Fruit fly (Drosophila melanogaster): ENCODE results near the gene CG31668.
A peak's percentile ranks its signal among the peaks of the same experiment; 100 is the strongest.

Gene CG31668

DNA sequence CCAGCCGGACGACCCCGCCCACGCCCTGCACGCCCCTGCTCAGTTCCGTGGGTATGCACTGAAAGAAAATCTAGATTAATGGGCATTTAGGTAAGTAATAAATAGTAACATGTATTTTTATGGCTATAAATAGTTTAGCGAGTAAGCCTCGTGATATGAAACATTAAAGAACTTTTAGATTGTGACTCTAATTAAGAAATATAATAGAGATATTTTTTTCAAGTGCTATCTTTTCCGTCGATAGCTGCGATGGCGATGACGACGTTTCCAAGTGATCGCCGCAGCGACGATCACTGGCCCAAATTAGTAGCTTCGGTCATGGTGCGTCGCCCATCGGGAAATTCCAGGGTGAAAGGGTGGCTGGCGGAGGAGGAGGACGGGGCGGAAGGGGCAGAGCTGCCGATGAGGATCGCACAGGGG lies 25.8 kb downstream of the CG31668 start:
- TF ChIP-seq CG7045 (GFP tag; optimal IDR thresholded peaks at IDR 0.05), result peak; percentile 25
- TF ChIP-seq CG1620 (GFP tag; optimal IDR thresholded peaks at IDR 0.05), result no peak
- no peak for TF ChIP-seq CG11617 (GFP tag; optimal IDR thresholded peaks at IDR 0.05)
- TF ChIP-seq bab1 (GFP tag; optimal IDR thresholded peaks at IDR 0.05), result no peak
- peak; percentile 2 for TF ChIP-seq tj (GFP tag; optimal IDR thresholded peaks at IDR 0.05)
- TF ChIP-seq pad (GFP tag; optimal IDR thresholded peaks at IDR 0.05), result no peak
- TF ChIP-seq CG5204 (GFP tag; optimal IDR thresholded peaks at IDR 0.05), result no peak
- peak; percentile 14 for TF ChIP-seq toe (GFP tag; optimal IDR thresholded peaks at IDR 0.05)
- TF ChIP-seq Clk (GFP tag; optimal IDR thresholded peaks at IDR 0.05), result no peak
- no peak for TF ChIP-seq Crg-1 (GFP tag; optimal IDR thresholded peaks at IDR 0.05)
- TF ChIP-seq Mnt (GFP tag; optimal IDR thresholded peaks at IDR 0.05), result no peak
- TF ChIP-seq cnc (optimal IDR thresholded peaks at IDR 0.05), result no peak
- peak; percentile 14 for TF ChIP-seq CG33017 (tag; optimal IDR thresholded peaks at IDR 0.05)
- TF ChIP-seq Hr96 (GFP tag; optimal IDR thresholded peaks at IDR 0.05), result peak; percentile 10
- TF ChIP-seq CG14711 (tag; optimal IDR thresholded peaks at IDR 0.05), result peak; percentile 33
- peak; percentile 41 for TF ChIP-seq CG7101 (tag; optimal IDR thresholded peaks at IDR 0.05)

- peak; percentile 2 for TF ChIP-seq cic (GFP tag; optimal IDR thresholded peaks at IDR 0.05)
- TF ChIP-seq tj (GFP tag; optimal IDR thresholded peaks at IDR 0.05), result no peak
- no peak for TF ChIP-seq CG1620 (GFP tag; optimal IDR thresholded peaks at IDR 0.05)
- no peak for TF ChIP-seq CG12768 (GFP tag; optimal IDR thresholded peaks at IDR 0.05)
- TF ChIP-seq CG33017 (tag; optimal IDR thresholded peaks at IDR 0.05), result no peak
- no peak for TF ChIP-seq kay (GFP tag; ENCODE audit: borderline replicate concordance)
- TF ChIP-seq Clk (GFP tag; optimal IDR thresholded peaks at IDR 0.05), result no peak
These were observed 26.6 kb downstream of the CG31668 start for dm6 chr2L:2179366-2179765.

DNA sequence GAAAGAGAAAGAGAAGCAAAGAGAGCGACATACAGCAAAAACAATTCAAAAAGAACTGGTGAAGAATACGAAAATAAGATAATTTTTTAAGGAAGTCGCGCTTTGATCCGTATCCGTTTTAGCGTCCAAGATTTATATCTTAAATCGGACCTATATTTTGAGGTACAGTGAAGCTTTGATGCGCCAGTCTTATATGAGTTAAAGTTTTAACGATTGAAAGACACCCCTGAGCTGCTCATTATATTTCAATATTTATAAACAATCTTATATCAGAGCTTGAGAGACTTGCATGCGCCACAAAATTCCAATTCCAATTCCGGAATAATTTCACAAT lies 27.2 kb downstream of the CG31668 start:
- TF ChIP-seq CG7045 (GFP tag; optimal IDR thresholded peaks at IDR 0.05), result no peak
- no peak for TF ChIP-seq ovo (GFP tag; optimal IDR thresholded peaks at IDR 0.05)
- no peak for TF ChIP-seq CG12768 (GFP tag; optimal IDR thresholded peaks at IDR 0.05)
- no peak for TF ChIP-seq cic (GFP tag; optimal IDR thresholded peaks at IDR 0.05)
- TF ChIP-seq CG14711 (tag; optimal IDR thresholded peaks at IDR 0.05), result no peak
- TF ChIP-seq CG5204 (GFP tag; optimal IDR thresholded peaks at IDR 0.05), result no peak
- TF ChIP-seq Crg-1 (GFP tag; optimal IDR thresholded peaks at IDR 0.05), result no peak
- TF ChIP-seq CG1620 (GFP tag; optimal IDR thresholded peaks at IDR 0.05), result no peak

DNA sequence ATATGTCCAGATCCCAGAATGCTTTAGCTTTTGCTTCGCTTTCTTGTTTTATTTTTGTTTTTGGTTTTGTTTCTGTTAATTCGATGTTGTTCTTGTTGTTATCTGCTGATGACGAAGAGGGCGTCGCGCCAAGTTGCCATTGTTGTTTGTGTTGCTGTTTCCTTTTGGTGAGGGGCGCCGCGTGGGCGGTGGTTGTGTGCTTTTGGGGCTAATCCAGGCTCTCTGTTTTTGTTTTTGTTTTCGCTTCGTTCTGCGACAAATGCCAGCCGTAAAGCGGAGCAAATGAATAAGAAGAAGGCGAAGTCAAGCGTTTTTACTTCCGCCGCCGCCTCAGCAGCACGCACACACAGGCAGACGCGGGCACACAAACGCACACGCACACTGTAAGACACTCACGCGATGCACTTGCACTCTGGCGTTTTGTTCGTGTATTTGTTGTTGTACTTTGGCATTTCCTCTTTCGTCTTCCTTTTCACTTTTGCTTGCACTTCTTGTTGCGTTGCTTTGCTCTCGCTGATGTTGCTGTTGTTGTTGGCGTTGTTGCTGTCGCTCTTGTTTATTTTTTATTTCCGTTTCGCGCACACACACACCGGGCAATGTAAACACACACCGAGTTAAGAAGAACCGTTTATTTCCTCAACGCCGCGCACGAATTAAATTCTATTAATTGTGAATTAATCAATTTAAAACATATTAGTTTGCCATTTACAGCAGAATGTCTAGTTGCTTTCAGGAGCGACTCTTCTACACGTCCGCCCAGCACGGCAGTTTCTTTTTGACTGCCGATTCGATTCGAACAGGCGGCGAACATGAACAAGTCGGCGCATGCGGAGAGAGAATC lies 27.8 kb downstream of the CG31668 start, which contains the start of gene aop:
aop (minus strand) TSS at position 786 of the 841 bp plus-strand sequence.
- TF ChIP-seq Mnt (GFP tag; optimal IDR thresholded peaks at IDR 0.05), result peak; percentile 73
- TF ChIP-seq bab1 (GFP tag; optimal IDR thresholded peaks at IDR 0.05), result peak; percentile 48
- peak; percentile 60 for TF ChIP-seq CG12768 (GFP tag; optimal IDR thresholded peaks at IDR 0.05)
- no peak for TF ChIP-seq CG1620 (GFP tag; optimal IDR thresholded peaks at IDR 0.05)
- peak; percentile 15 for TF ChIP-seq CG14711 (tag; optimal IDR thresholded peaks at IDR 0.05)
- TF ChIP-seq CG11617 (GFP tag; optimal IDR thresholded peaks at IDR 0.05), result peak; percentile 80
- TF ChIP-seq CG33017 (tag; optimal IDR thresholded peaks at IDR 0.05), result no peak
- TF ChIP-seq Crg-1 (GFP tag; optimal IDR thresholded peaks at IDR 0.05), result peak; percentile 63
- TF ChIP-seq ovo (GFP tag; optimal IDR thresholded peaks at IDR 0.05), result peak; percentile 35
- TF ChIP-seq cnc (optimal IDR thresholded peaks at IDR 0.05), result no peak
- peak; percentile 27 for TF ChIP-seq CG7045 (GFP tag; optimal IDR thresholded peaks at IDR 0.05)
- TF ChIP-seq tj (GFP tag; optimal IDR thresholded peaks at IDR 0.05), result peak; percentile 84
- TF ChIP-seq cic (GFP tag; optimal IDR thresholded peaks at IDR 0.05), result peak; percentile 77
- TF ChIP-seq kay (GFP tag; ENCODE audit: borderline replicate concordance), result peak; percentile 38
- TF ChIP-seq Hr96 (GFP tag; optimal IDR thresholded peaks at IDR 0.05), result peak; percentile 54
- TF ChIP-seq CG7101 (tag; optimal IDR thresholded peaks at IDR 0.05), result peak; percentile 62
- peak; percentile 31 for TF ChIP-seq Clk (GFP tag; optimal IDR thresholded peaks at IDR 0.05)
- TF ChIP-seq pad (GFP tag; optimal IDR thresholded peaks at IDR 0.05), result peak; percentile 53
- TF ChIP-seq CG5204 (GFP tag; optimal IDR thresholded peaks at IDR 0.05), result peak; percentile 35
- TF ChIP-seq toe (GFP tag; optimal IDR thresholded peaks at IDR 0.05), result peak; percentile 13

- TF ChIP-seq CG14711 (tag; optimal IDR thresholded peaks at IDR 0.05), result peak; percentile 33
- peak; percentile 71 for TF ChIP-seq kay (GFP tag; ENCODE audit: borderline replicate concordance)
- TF ChIP-seq CG11617 (GFP tag; optimal IDR thresholded peaks at IDR 0.05), result no peak
- no peak for TF ChIP-seq CG1620 (GFP tag; optimal IDR thresholded peaks at IDR 0.05)
- TF ChIP-seq cnc (optimal IDR thresholded peaks at IDR 0.05), result no peak
- peak; percentile 27 for TF ChIP-seq CG5204 (GFP tag; optimal IDR thresholded peaks at IDR 0.05)
- TF ChIP-seq CG12768 (GFP tag; optimal IDR thresholded peaks at IDR 0.05), result no peak
- TF ChIP-seq toe (GFP tag; optimal IDR thresholded peaks at IDR 0.05), result no peak
- no peak for TF ChIP-seq ovo (GFP tag; optimal IDR thresholded peaks at IDR 0.05)
These were observed 28.5 kb downstream of the CG31668 start for dm6 chr2L:2177312-2177968.
